Fruit fly (Drosophila melanogaster) whole organism, embryonic: ENCODE measurements around the gene RpL7.

ENCODE experiments used
- Ada2b ChIP-seq: fragments of 200-800 bp; sonication (Bioruptor generic); IDR thresholded peaks from 2 replicates; pipeline ENCODE4 v1.3.6; 2022; ENCODE audit warnings: missing biosample characterization, missing genetic modification characterization
- Blimp-1 ChIP-seq: fragments of 200-800 bp; sonication (Bioruptor generic); optimal IDR thresholded peaks from 3 replicates; lab custom pipeline; 2018; ENCODE audit warnings: missing biosample characterization, missing genetic modification characterization, mild to moderate bottlenecking, moderate library complexity, missing genetic modification reagents
- CG1024 ChIP-seq: fragments of 200-800 bp; sonication (Bioruptor generic); IDR thresholded peaks from 2 replicates; pipeline ENCODE4 v1.3.6; 2022; ENCODE audit warnings: missing biosample characterization, missing genetic modification characterization
- CG10565 ChIP-seq: fragments of 200-800 bp; sonication (Bioruptor generic); optimal IDR thresholded peaks from 3 replicates; lab custom pipeline; 2016; ENCODE audit warnings: missing biosample characterization, mild to moderate bottlenecking, missing genetic modification characterization
- CG10979 ChIP-seq: fragments of 200-800 bp; sonication (Bioruptor generic); optimal IDR thresholded peaks from 2 replicates; lab custom pipeline; 2018; ENCODE audit warnings: missing biosample characterization, mild to moderate bottlenecking, missing genetic modification characterization, moderate library complexity
- CG11093 ChIP-seq: fragments of 200-800 bp; sonication (Bioruptor generic); IDR thresholded peaks from 3 replicates; pipeline ENCODE4 v1.3.6; 2022; ENCODE audit warnings: missing biosample characterization, missing genetic modification characterization
- CG11398 ChIP-seq: fragments of 200-800 bp; sonication (Bioruptor generic); optimal IDR thresholded peaks from 2 replicates; lab custom pipeline; 2016; ENCODE audit warnings: missing biosample characterization, missing genetic modification characterization
- CG11560 ChIP-seq: fragments of 200-800 bp; sonication (Bioruptor generic); IDR thresholded peaks from 3 replicates; pipeline ENCODE4 v1.3.6; 2022; ENCODE audit warnings: missing biosample characterization, missing genetic modification characterization
- CG1233 ChIP-seq: fragments of 200-800 bp; sonication (Bioruptor generic); optimal IDR thresholded peaks from 4 replicates; lab custom pipeline; 2018; ENCODE audit warnings: missing biosample characterization, mild to moderate bottlenecking, missing genetic modification characterization
- CG12659 ChIP-seq: fragments of 200-800 bp; sonication (Bioruptor generic); optimal IDR thresholded peaks from 3 replicates; lab custom pipeline; 2017; ENCODE audit warnings: mild to moderate bottlenecking, missing biosample characterization, missing genetic modification reagents, missing genetic modification characterization
- CG13123 ChIP-seq: fragments of 200-800 bp; sonication (Bioruptor generic); optimal IDR thresholded peaks from 2 replicates; lab custom pipeline; 2016; ENCODE audit warnings: missing biosample characterization, missing genetic modification characterization
- CG13424 ChIP-seq: fragments of 200-800 bp; sonication (Bioruptor generic); optimal IDR thresholded peaks from 2 replicates; lab custom pipeline; 2019; ENCODE audit warnings: missing biosample characterization, mild to moderate bottlenecking, missing genetic modification characterization, moderate library complexity
- CG14710 ChIP-seq: fragments of 200-800 bp; sonication (Bioruptor generic); optimal IDR thresholded peaks from 3 replicates; lab custom pipeline; 2019; ENCODE audit warnings: missing biosample characterization, mild to moderate bottlenecking, missing genetic modification characterization, moderate library complexity
- CG1603 ChIP-seq: fragments of 200-800 bp; sonication (Bioruptor generic); optimal IDR thresholded peaks from 2 replicates; lab custom pipeline; 2019; ENCODE audit warnings: missing biosample characterization, mild to moderate bottlenecking, missing genetic modification characterization, moderate library complexity
- CG17361 ChIP-seq: fragments of 200-800 bp; sonication (Bioruptor generic); IDR thresholded peaks from 3 replicates; pipeline ENCODE4 v1.3.6; 2022; ENCODE audit warnings: missing biosample characterization, missing genetic modification characterization
- CG17802 ChIP-seq: fragments of 200-800 bp; sonication (Bioruptor generic); optimal IDR thresholded peaks from 2 replicates; lab custom pipeline; 2018; ENCODE audit warnings: missing biosample characterization, mild to moderate bottlenecking, missing genetic modification characterization, moderate library complexity
- CG2678 ChIP-seq: fragments of 200-800 bp; sonication (Bioruptor generic); optimal IDR thresholded peaks from 3 replicates; lab custom pipeline; 2019; ENCODE audit warnings: missing biosample characterization, mild to moderate bottlenecking, missing genetic modification characterization, moderate library complexity
- CG4730 ChIP-seq: fragments of 200-800 bp; sonication (Bioruptor generic); IDR thresholded peaks from 2 replicates; pipeline ENCODE4 v1.3.6; 2022; ENCODE audit warnings: missing biosample characterization, missing genetic modification characterization
- CG6175 ChIP-seq: fragments of 200-800 bp; sonication (Bioruptor generic); IDR thresholded peaks from 3 replicates; pipeline ENCODE4 v1.3.6; 2022; ENCODE audit warnings: missing biosample characterization, missing genetic modification characterization
- CG8359 ChIP-seq: fragments of 200-800 bp; sonication (Bioruptor generic); optimal IDR thresholded peaks from 2 replicates; lab custom pipeline; 2017; ENCODE audit warnings: missing biosample characterization, mild to moderate bottlenecking, missing genetic modification characterization, borderline replicate concordance
- CG9817 ChIP-seq: fragments of 200-800 bp; sonication (Bioruptor generic); optimal IDR thresholded peaks from 2 replicates; lab custom pipeline; 2018; ENCODE audit warnings: missing biosample characterization, mild to moderate bottlenecking, missing genetic modification characterization, moderate library complexity
- Chrac-16 ChIP-seq: fragments of 200-800 bp; sonication (Bioruptor generic); optimal IDR thresholded peaks from 3 replicates; lab custom pipeline; 2016; ENCODE audit warnings: missing biosample characterization, missing genetic modification characterization
- Deaf1 ChIP-seq: fragments of 200-800 bp; optimal IDR thresholded peaks from 3 replicates; lab custom pipeline; 2019; ENCODE audit warnings: missing biosample characterization, mild to moderate bottlenecking, missing genetic modification characterization, moderate library complexity
- E2f2 ChIP-seq: fragments of 200-800 bp; sonication (Bioruptor generic); IDR thresholded peaks from 2 replicates; pipeline ENCODE4 v1.3.6; 2022; ENCODE audit warnings: missing biosample characterization, missing genetic modification characterization
- Ets97D ChIP-seq: fragments of 200-800 bp; sonication (Bioruptor generic); optimal IDR thresholded peaks from 3 replicates; lab custom pipeline; 2016; ENCODE audit warnings: missing biosample characterization, missing genetic modification characterization
- MBD-R2 ChIP-seq: fragments of 200-800 bp; sonication (Bioruptor generic); IDR thresholded peaks from 2 replicates; pipeline ENCODE4 v1.3.6; 2022; ENCODE audit warnings: missing biosample characterization, missing genetic modification characterization
- MESR4 ChIP-seq: fragments of 200-800 bp; sonication (Bioruptor generic); optimal IDR thresholded peaks from 2 replicates; lab custom pipeline; 2018; ENCODE audit warnings: missing biosample characterization, mild to moderate bottlenecking, missing genetic modification characterization, moderate library complexity
- NK7.1 ChIP-seq: fragments of 200-800 bp; sonication (Bioruptor generic); optimal IDR thresholded peaks from 3 replicates; lab custom pipeline; 2016; ENCODE audit warnings: missing biosample characterization, missing genetic modification characterization
- Side ChIP-seq: fragments of 200-800 bp; sonication (Bioruptor generic); optimal IDR thresholded peaks from 2 replicates; lab custom pipeline; 2016; ENCODE audit warnings: missing biosample characterization, missing genetic modification characterization
- Sox100B ChIP-seq: fragments of 200-800 bp; sonication (Bioruptor generic); optimal IDR thresholded peaks from 3 replicates; lab custom pipeline; 2018; ENCODE audit warnings: missing biosample characterization, mild to moderate bottlenecking, missing genetic modification characterization
- Sry-δ ChIP-seq: fragments of 200-800 bp; sonication (Bioruptor generic); optimal IDR thresholded peaks from 2 replicates; lab custom pipeline; 2016; ENCODE audit warnings: missing biosample characterization, missing genetic modification characterization
- corto ChIP-seq: fragments of 200-800 bp; sonication (Bioruptor generic); optimal IDR thresholded peaks from 2 replicates; lab custom pipeline; 2016; ENCODE audit warnings: missing biosample characterization, mild to moderate bottlenecking, missing genetic modification characterization, moderate library complexity
- kay ChIP-seq: fragments of 200-800 bp; sonication (Bioruptor generic); optimal IDR thresholded peaks from 2 replicates; lab custom pipeline; 2016; ENCODE audit warnings: missing biosample characterization, missing genetic modification characterization
- mirr ChIP-seq: fragments of 200-800 bp; sonication (Bioruptor generic); optimal IDR thresholded peaks from 3 replicates; lab custom pipeline; 2018; ENCODE audit warnings: missing biosample characterization, mild to moderate bottlenecking, missing genetic modification characterization
- nmo ChIP-seq: fragments of 200-800 bp; sonication (Bioruptor generic); optimal IDR thresholded peaks from 2 replicates; lab custom pipeline; 2018; ENCODE audit warnings: missing biosample characterization, mild to moderate bottlenecking, missing genetic modification characterization, moderate library complexity
- nom ChIP-seq: fragments of 200-800 bp; sonication (Bioruptor generic); optimal IDR thresholded peaks from 2 replicates; lab custom pipeline; 2017; ENCODE audit warnings: missing biosample characterization, missing genetic modification characterization, mild to moderate bottlenecking, moderate library complexity, missing genetic modification reagents
- onecut ChIP-seq: fragments of 200-800 bp; sonication (Bioruptor generic); IDR thresholded peaks from 2 replicates; pipeline ENCODE4 v1.3.6; 2022; ENCODE audit warnings: missing biosample characterization, missing genetic modification characterization
- ranshi ChIP-seq: fragments of 200-800 bp; sonication (Bioruptor generic); IDR thresholded peaks from 2 replicates; pipeline ENCODE4 v1.3.6; 2022; ENCODE audit warnings: missing biosample characterization, missing genetic modification characterization
- rib ChIP-seq: fragments of 200-800 bp; sonication (Bioruptor generic); IDR thresholded peaks from 2 replicates; pipeline ENCODE4 v1.3.6; 2022; ENCODE audit warnings: missing biosample characterization, missing genetic modification characterization
- sens ChIP-seq: fragments of 200-800 bp; sonication (Bioruptor generic); peaks from one replicate; lab custom pipeline; 2016; ENCODE audit warnings: missing biosample characterization, missing genetic modification characterization
- sna ChIP-seq: fragments of 200-800 bp; sonication (Bioruptor generic); IDR thresholded peaks from 2 replicates; pipeline ENCODE4 v1.3.6; 2022; ENCODE audit warnings: missing biosample characterization, missing genetic modification characterization; ENCODE audit not compliant: partially characterized antibody
- tap ChIP-seq: fragments of 200-800 bp; optimal IDR thresholded peaks from 3 replicates; lab custom pipeline; 2019; ENCODE audit warnings: missing biosample characterization, mild to moderate bottlenecking, missing genetic modification characterization, moderate library complexity
- tup ChIP-seq: fragments of 200-800 bp; sonication (Bioruptor generic); optimal IDR thresholded peaks from 2 replicates; lab custom pipeline; 2016; ENCODE audit warnings: missing biosample characterization, mild to moderate bottlenecking, missing genetic modification characterization, moderate library complexity
- vfl ChIP-seq: fragments of 200-800 bp; sonication (Bioruptor generic); optimal IDR thresholded peaks from 2 replicates; lab custom pipeline; 2016; ENCODE audit warnings: missing biosample characterization, missing genetic modification characterization

The RpL7 gene

dm6 chr2L:10238726-10239652, 38.2 kb downstream of the RpL7 start, which contains the start of gene me31B (continued):
- no peak for TF ChIP-seq NK7.1 (GFP tag; lab: Kevin White, UChicago)
- TF ChIP-seq Sox100B (GFP tag; lab: Kevin White, UChicago): peak; percentile 25
- peak; percentile 99 for TF ChIP-seq CG1603
- no peak for TF ChIP-seq CG10979
- TF ChIP-seq CG14710 (tag; lab: Kevin White, UChicago): peak; percentile 33
- no peak for TF ChIP-seq CG11560
- TF ChIP-seq Blimp-1 (GFP tag; lab: Kevin White, UChicago): no peak
- no peak for TF ChIP-seq rib (GFP tag; lab: Robert Waterston, UW)
- TF ChIP-seq MESR4 (GFP tag; lab: Kevin White, UChicago): peak; percentile 74
- TF ChIP-seq mirr (GFP tag; lab: Kevin White, UChicago): no peak
- TF ChIP-seq CG13123: no peak
- TF ChIP-seq Sry-δ (GFP tag; lab: Kevin White, UChicago): peak; percentile 1
- no peak for TF ChIP-seq tap (tag; lab: Kevin White, UChicago)
- TF ChIP-seq CG12659 (GFP tag; lab: Kevin White, UChicago): peak; percentile 49
- TF ChIP-seq CG13424: no peak
- no peak for TF ChIP-seq CG2678
- no peak for TF ChIP-seq Ets97D (GFP tag; lab: Kevin White, UChicago)
- TF ChIP-seq kay (GFP tag; lab: Kevin White, UChicago): no peak
- no peak for TF ChIP-seq E2f2 (GFP tag; lab: Robert Waterston, UW)
- no peak for TF ChIP-seq sna
- TF ChIP-seq CG4730 (GFP tag; lab: Robert Waterston, UW): no peak
- no peak for TF ChIP-seq tup (GFP tag; lab: Kevin White, UChicago)
- TF ChIP-seq nmo (GFP tag; lab: Kevin White, UChicago): peak; percentile 61
- no peak for TF ChIP-seq ranshi (GFP tag; lab: Robert Waterston, UW)
- no peak for TF ChIP-seq CG6175 (GFP tag; lab: Robert Waterston, UW)
- TF ChIP-seq CG10565: no peak
- TF ChIP-seq CG9817: no peak
- no peak for TF ChIP-seq Deaf1 (tag; lab: Kevin White, UChicago)
- TF ChIP-seq CG17361 (GFP tag; lab: Robert Waterston, UW): peak; percentile 70; the same call in 1 of the 3 replicates
- TF ChIP-seq Side: no peak
- no peak for TF ChIP-seq Ada2b (GFP tag; lab: Robert Waterston, UW)
- TF ChIP-seq corto (GFP tag; lab: Kevin White, UChicago): no peak
- TF ChIP-seq onecut (GFP tag; lab: Robert Waterston, UW): no peak
- 0 out of 2 replicates have a peak, but pooled peaks have one; percentile 12 for TF ChIP-seq MBD-R2 (GFP tag; lab: Robert Waterston, UW)
- peak; percentile 3 for TF ChIP-seq CG8359
- peak; percentile 96 for TF ChIP-seq CG17802 (tag; lab: Kevin White, UChicago)
- peak; percentile 93 for TF ChIP-seq CG1024 (GFP tag; lab: Robert Waterston, UW)
- no peak for TF ChIP-seq nom (GFP tag; lab: Kevin White, UChicago)
- TF ChIP-seq CG11093 (GFP tag; lab: Robert Waterston, UW): no peak
- TF ChIP-seq Chrac-16: no peak
- TF ChIP-seq vfl (GFP tag; lab: Kevin White, UChicago): no peak
- TF ChIP-seq CG1233 (GFP tag; lab: Kevin White, UChicago): peak; percentile 17
- TF ChIP-seq CG11398 (GFP tag; lab: Kevin White, UChicago): peak; percentile 97
- TF ChIP-seq sens: peak; percentile 9
- TF ChIP-seq, all 482 proteins: peak for 39
